Fruit fly (Drosophila melanogaster) whole organism, embryonic: Measurements from ENCODE around the gene MED18.

Experiments
- Abd-B ChIP-seq: fragments of 200-800 bp; sonication (Bioruptor generic); optimal IDR thresholded peaks from 2 replicates; lab custom pipeline; 2018; ENCODE audit warnings: missing biosample characterization, mild to moderate bottlenecking, missing genetic modification characterization, moderate library complexity
- Atf-2 ChIP-seq: fragments of 200-800 bp; sonication (Bioruptor generic); optimal IDR thresholded peaks from 2 replicates; lab custom pipeline; 2016; ENCODE audit warnings: missing biosample characterization, missing genetic modification characterization
- CG10209 ChIP-seq: fragments of 200-800 bp; sonication (Bioruptor generic); optimal IDR thresholded peaks from 3 replicates; lab custom pipeline; 2017; ENCODE audit warnings: missing biosample characterization, mild to moderate bottlenecking, missing genetic modification characterization, missing genetic modification reagents
- CG10462 ChIP-seq: fragments of 200-800 bp; sonication (Bioruptor generic); optimal IDR thresholded peaks from 2 replicates; lab custom pipeline; 2016; ENCODE audit warnings: missing biosample characterization, missing genetic modification characterization
- CG11085 ChIP-seq: fragments of 200-800 bp; sonication (Bioruptor generic); IDR thresholded peaks from 2 replicates; pipeline ENCODE4 v1.3.6; 2022; ENCODE audit warnings: missing biosample characterization, missing genetic modification characterization
- CG11560 ChIP-seq: fragments of 200-800 bp; sonication (Bioruptor generic); IDR thresholded peaks from 3 replicates; pipeline ENCODE4 v1.3.6; 2022; ENCODE audit warnings: missing biosample characterization, missing genetic modification characterization
- CG12219 ChIP-seq: fragments of 200-800 bp; sonication (Bioruptor generic); optimal IDR thresholded peaks from 3 replicates; lab custom pipeline; 2018; ENCODE audit warnings: missing biosample characterization, mild to moderate bottlenecking, missing genetic modification characterization
- CG12236 ChIP-seq: fragments of 200-800 bp; sonication (Bioruptor generic); optimal IDR thresholded peaks from 2 replicates; lab custom pipeline; 2016; ENCODE audit warnings: missing biosample characterization, missing genetic modification characterization
- CG12299 ChIP-seq: fragments of 200-800 bp; sonication (Bioruptor generic); optimal IDR thresholded peaks from 2 replicates; lab custom pipeline; 2018; ENCODE audit warnings: missing biosample characterization, mild to moderate bottlenecking, missing genetic modification characterization
- CG13894 ChIP-seq: fragments of 200-800 bp; sonication (Bioruptor generic); optimal IDR thresholded peaks from 3 replicates; lab custom pipeline; 2018; ENCODE audit warnings: missing biosample characterization, mild to moderate bottlenecking, missing genetic modification characterization, moderate library complexity
- CG1603 ChIP-seq: fragments of 200-800 bp; sonication (Bioruptor generic); optimal IDR thresholded peaks from 2 replicates; lab custom pipeline; 2019; ENCODE audit warnings: missing biosample characterization, mild to moderate bottlenecking, missing genetic modification characterization, moderate library complexity
- CG2678 ChIP-seq: fragments of 200-800 bp; sonication (Bioruptor generic); optimal IDR thresholded peaks from 3 replicates; lab custom pipeline; 2019; ENCODE audit warnings: missing biosample characterization, mild to moderate bottlenecking, missing genetic modification characterization, moderate library complexity
- CG32772 ChIP-seq: fragments of 200-800 bp; sonication (Bioruptor generic); IDR thresholded peaks from 2 replicates; pipeline ENCODE4 v1.3.6; 2022; ENCODE audit warnings: missing biosample characterization, missing genetic modification characterization
- CG4282 ChIP-seq: fragments of 200-800 bp; sonication (Bioruptor generic); optimal IDR thresholded peaks from 2 replicates; lab custom pipeline; 2016; ENCODE audit warnings: missing biosample characterization, missing genetic modification characterization
- CG4404 ChIP-seq: fragments of 200-800 bp; sonication (Bioruptor generic); IDR thresholded peaks from 2 replicates; pipeline ENCODE4 v1.3.6; 2022; ENCODE audit warnings: missing biosample characterization, missing genetic modification characterization
- CG6689 ChIP-seq: fragments of 200-800 bp; sonication (Bioruptor generic); IDR thresholded peaks from 2 replicates; pipeline ENCODE4 v1.3.6; 2022; ENCODE audit warnings: missing biosample characterization, missing genetic modification characterization
- CG7271 ChIP-seq: fragments of 200-800 bp; sonication (Bioruptor generic); optimal IDR thresholded peaks from 2 replicates; lab custom pipeline; 2018; ENCODE audit warnings: missing biosample characterization, mild to moderate bottlenecking, missing genetic modification characterization, moderate library complexity
- CG7928 ChIP-seq: fragments of 200-800 bp; sonication (Bioruptor generic); optimal IDR thresholded peaks from 2 replicates; lab custom pipeline; 2017; ENCODE audit warnings: missing biosample characterization, mild to moderate bottlenecking, missing genetic modification characterization
- CG7963 ChIP-seq: fragments of 200-800 bp; sonication (Bioruptor generic); IDR thresholded peaks from 3 replicates; pipeline ENCODE4 v1.3.6; 2022; ENCODE audit warnings: missing biosample characterization, missing genetic modification characterization; ENCODE audit not compliant: partially characterized antibody
- CG8944 ChIP-seq: fragments of 200-800 bp; sonication (Bioruptor generic); optimal IDR thresholded peaks from 3 replicates; lab custom pipeline; 2016; ENCODE audit warnings: missing biosample characterization, missing genetic modification characterization
- Deaf1 ChIP-seq: fragments of 200-800 bp; optimal IDR thresholded peaks from 3 replicates; lab custom pipeline; 2019; ENCODE audit warnings: missing biosample characterization, mild to moderate bottlenecking, missing genetic modification characterization, moderate library complexity
- Dip2 ChIP-seq: fragments of 200-800 bp; sonication (Bioruptor generic); IDR thresholded peaks from 2 replicates; pipeline ENCODE4 v1.3.6; 2022; ENCODE audit warnings: missing biosample characterization, missing genetic modification characterization
- Ets97D ChIP-seq: fragments of 200-800 bp; sonication (Bioruptor generic); optimal IDR thresholded peaks from 3 replicates; lab custom pipeline; 2016; ENCODE audit warnings: missing biosample characterization, missing genetic modification characterization
- Lhr ChIP-seq: fragments of 200-800 bp; sonication (Bioruptor generic); optimal IDR thresholded peaks from 3 replicates; lab custom pipeline; 2017; ENCODE audit warnings: mild to moderate bottlenecking, missing biosample characterization, missing genetic modification reagents, missing genetic modification characterization
- Lpt ChIP-seq: fragments of >200 bp; optimal IDR thresholded peaks from 2 replicates; lab custom pipeline; 2018; ENCODE audit warnings: missing biosample characterization, missing genetic modification characterization
- Nf-YB ChIP-seq: fragments of 200-800 bp; sonication (Bioruptor generic); optimal IDR thresholded peaks from 3 replicates; lab custom pipeline; 2019; ENCODE audit warnings: missing biosample characterization, mild to moderate bottlenecking, missing genetic modification characterization, moderate library complexity
- Trl ChIP-seq, 3 experiments: fragments of >200 bp in 2 of 3; fragments of 200-800 bp in 1 of 3; sonication (Bioruptor generic) in 1 of 3; optimal IDR thresholded peaks; 2 replicates in 1 of 3; 3 replicates in 2 of 3; lab custom pipeline; 2016 to 2017; ENCODE audit warnings: missing biosample characterization in 1 of 3, missing genetic modification characterization in 1 of 3
- Vsx1 ChIP-seq: fragments of 200-800 bp; sonication (Bioruptor generic); optimal IDR thresholded peaks from 2 replicates; lab custom pipeline; 2017; ENCODE audit warnings: missing biosample characterization, mild to moderate bottlenecking, missing genetic modification characterization, missing genetic modification reagents
- br ChIP-seq: fragments of >200 bp; optimal IDR thresholded peaks from 2 replicates; lab custom pipeline; 2017
- en ChIP-seq: fragments of 200-800 bp; sonication (Bioruptor generic); optimal IDR thresholded peaks from 2 replicates; lab custom pipeline; 2016; ENCODE audit warnings: missing biosample characterization, missing genetic modification characterization
- gce ChIP-seq: fragments of 200-800 bp; sonication (Bioruptor generic); IDR thresholded peaks from 3 replicates; pipeline ENCODE4 v1.3.6; 2022; ENCODE audit warnings: missing biosample characterization, missing genetic modification characterization
- lbe ChIP-seq: fragments of 200-800 bp; sonication (Bioruptor generic); optimal IDR thresholded peaks from 2 replicates; lab custom pipeline; 2016; ENCODE audit warnings: missing biosample characterization, mild to moderate bottlenecking, missing genetic modification characterization
- lilli ChIP-seq: fragments of 200-800 bp; sonication (Bioruptor generic); optimal IDR thresholded peaks from 3 replicates; lab custom pipeline; 2016; ENCODE audit warnings: missing biosample characterization, missing genetic modification characterization
- lmd ChIP-seq: fragments of 200-800 bp; sonication (Bioruptor generic); IDR thresholded peaks from 2 replicates; pipeline ENCODE4 v1.3.6; 2022; ENCODE audit warnings: missing biosample characterization, missing genetic modification characterization
- nau ChIP-seq: fragments of 200-800 bp; sonication (Bioruptor generic); optimal IDR thresholded peaks from 3 replicates; lab custom pipeline; 2017; ENCODE audit warnings: missing biosample characterization, mild to moderate bottlenecking, missing genetic modification characterization, missing genetic modification reagents
- nerfin-2 ChIP-seq: fragments of 200-800 bp; sonication (Bioruptor generic); IDR thresholded peaks from 2 replicates; pipeline ENCODE4 v1.3.6; 2022; ENCODE audit warnings: missing biosample characterization, missing genetic modification characterization; ENCODE audit not compliant: partially characterized antibody
- oc ChIP-seq: fragments of 200-800 bp; sonication (Bioruptor generic); optimal IDR thresholded peaks from 2 replicates; lab custom pipeline; 2018; ENCODE audit warnings: missing biosample characterization, mild to moderate bottlenecking, missing genetic modification characterization, moderate library complexity
- pan ChIP-seq, 4 experiments: fragments of >200 bp in 3 of 4; fragments of 200-800 bp in 1 of 4; sonication (Bioruptor generic) in 1 of 4; optimal IDR thresholded peaks in 3 of 4; IDR thresholded peaks in 1 of 4; 2 replicates each; pipeline versions ENCODE4 v1.3.6 to Lab custom; 2017 to 2022; ENCODE audit warnings: missing biosample characterization in 2 of 4, missing genetic modification characterization in 2 of 4, mixed read lengths in 1 of 4
- prd ChIP-seq, 3 experiments: fragments of >200 bp in 2 of 3; fragments of 200-800 bp in 1 of 3; sonication (Bioruptor generic) in 1 of 3; optimal IDR thresholded peaks in 2 of 3; IDR thresholded peaks in 1 of 3; 2 replicates in 2 of 3; 3 replicates in 1 of 3; pipeline versions ENCODE4 v1.3.6 to Lab custom; 2017 to 2022; ENCODE audit warnings: missing biosample characterization in 1 of 3, missing genetic modification characterization in 1 of 3
- pros ChIP-seq: fragments of 200-800 bp; sonication (Bioruptor generic); optimal IDR thresholded peaks from 3 replicates; lab custom pipeline; 2019; ENCODE audit warnings: missing biosample characterization, mild to moderate bottlenecking, missing genetic modification characterization, moderate library complexity
- row ChIP-seq: fragments of 200-800 bp; sonication (Bioruptor generic); IDR thresholded peaks from 3 replicates; pipeline ENCODE4 v1.3.6; 2022; ENCODE audit warnings: missing biosample characterization, missing genetic modification characterization
- sc ChIP-seq, 3 experiments: fragments of >200 bp in 2 of 3; fragments of 200-800 bp in 1 of 3; sonication (Bioruptor generic) in 1 of 3; optimal IDR thresholded peaks; 2 replicates in 2 of 3; 3 replicates in 1 of 3; lab custom pipeline; 2017; ENCODE audit warnings: mild to moderate bottlenecking in 1 of 3, missing biosample characterization in 1 of 3, missing genetic modification characterization in 1 of 3, missing genetic modification reagents in 1 of 3
- sr ChIP-seq: fragments of 200-800 bp; sonication (Bioruptor generic); IDR thresholded peaks from 3 replicates; pipeline ENCODE4 v1.3.6; 2022; ENCODE audit warnings: missing biosample characterization, missing genetic modification characterization
- ssp ChIP-seq: fragments of 200-800 bp; sonication (Bioruptor generic); IDR thresholded peaks from 2 replicates; pipeline ENCODE4 v1.3.6; 2022; ENCODE audit warnings: missing biosample characterization, missing genetic modification characterization
- tgo ChIP-seq: fragments of 200-800 bp; sonication (Bioruptor generic); IDR thresholded peaks from 3 replicates; pipeline ENCODE4 v1.3.6; 2022; ENCODE audit warnings: missing biosample characterization, missing genetic modification characterization
- vvl ChIP-seq: fragments of 200-800 bp; sonication (Bioruptor generic); IDR thresholded peaks from 2 replicates; pipeline ENCODE4 v1.3.6; 2022; ENCODE audit warnings: missing biosample characterization, missing genetic modification characterization
- wek ChIP-seq: fragments of 200-800 bp; sonication (Bioruptor generic); optimal IDR thresholded peaks from 3 replicates; lab custom pipeline; 2018; ENCODE audit warnings: missing biosample characterization, mild to moderate bottlenecking, missing genetic modification characterization, moderate library complexity
- zf30C ChIP-seq: fragments of 200-800 bp; sonication (Bioruptor generic); optimal IDR thresholded peaks from 3 replicates; lab custom pipeline; 2018; ENCODE audit warnings: missing biosample characterization, mild to moderate bottlenecking, missing genetic modification characterization

The MED18 gene

dm6 chrX:1854070-1854469 lies 11.6 kb upstream of the MED18 start (continued):
- TF ChIP-seq nau (GFP tag; lab: Kevin White, UChicago), result peak; percentile 83
- no peak for TF ChIP-seq Deaf1 (tag; lab: Kevin White, UChicago)
- no peak for TF ChIP-seq br (lab: Kevin White, UChicago)
- no peak for TF ChIP-seq oc (tag; lab: Kevin White, UChicago)
- no peak for TF ChIP-seq CG7271 (tag; lab: Kevin White, UChicago)
- TF ChIP-seq CG10462, result no peak
- no peak for TF ChIP-seq Lpt (GFP tag; lab: Kevin White, UChicago)
- peak; percentile 72 for TF ChIP-seq Vsx1 (GFP tag; lab: Kevin White, UChicago)
- TF ChIP-seq gce (GFP tag; lab: Robert Waterston, UW), result peak; percentile 62; the same call in 1 of the 3 replicates
- peak; percentile 75 for TF ChIP-seq wek
- peak; percentile 50; the same call in 1 of the 2 replicates for TF ChIP-seq vvl (GFP tag; lab: Robert Waterston, UW)
- TF ChIP-seq pros (GFP tag; lab: Kevin White, UChicago), result no peak
- TF ChIP-seq CG4404 (GFP tag; lab: Robert Waterston, UW), result no peak
- no peak for TF ChIP-seq pan (optimal IDR thresholded peaks at IDR 0.05; lab: Kevin White, UChicago)
- TF ChIP-seq pan (GFP tag; optimal IDR thresholded peaks at IDR 0.05 in 1 of 2, IDR thresholded peaks at IDR 0.05 in 1 of 2), result peak in 1 of 2 experiments; percentile 46
- TF ChIP-seq CG11560 (tag; lab: Robert Waterston, UW), result no peak
- 0 out of 3 replicates have a peak, but pooled peaks have one; percentile 7 for TF ChIP-seq row
- TF ChIP-seq sc (optimal IDR thresholded peaks at IDR 0.05; lab: Kevin White, UChicago), result no peak
- no peak for TF ChIP-seq sc (GFP tag; optimal IDR thresholded peaks at IDR 0.05; lab: Kevin White, UChicago)
- peak; percentile 72 for TF ChIP-seq CG12299 (tag; lab: Kevin White, UChicago)
- TF ChIP-seq Abd-B (GFP tag; lab: Kevin White, UChicago), result no peak
- no peak for TF ChIP-seq Trl (optimal IDR thresholded peaks at IDR 0.05; lab: Kevin White, UChicago)
- peak; percentile 80 for TF ChIP-seq Trl (GFP tag; optimal IDR thresholded peaks at IDR 0.05; lab: Kevin White, UChicago)
- TF ChIP-seq CG12236 (GFP tag; lab: Kevin White, UChicago), result no peak
- peak; percentile 13 for TF ChIP-seq CG1603 (tag; lab: Kevin White, UChicago)
- peak; percentile 47 for TF ChIP-seq CG12219 (GFP tag; lab: Kevin White, UChicago)
- TF ChIP-seq CG11085 (GFP tag; lab: Robert Waterston, UW), result no peak
- TF ChIP-seq ssp (GFP tag; lab: Robert Waterston, UW), result no peak
- TF ChIP-seq CG7963, result no peak
- peak; percentile 79 for TF ChIP-seq CG2678 (tag; lab: Kevin White, UChicago)
- TF ChIP-seq lmd (GFP tag; lab: Robert Waterston, UW), result no peak; the same call in 1 of the 2 replicates
- 0 out of 2 replicates have a peak, but pooled peaks have one; percentile 21 for TF ChIP-seq CG32772
- TF ChIP-seq Dip2, result no peak
- no peak for TF ChIP-seq prd (optimal IDR thresholded peaks at IDR 0.05; lab: Kevin White, UChicago)
- 0 out of 3 replicates have a peak, but pooled peaks have one; percentile 20 for TF ChIP-seq prd (GFP tag; IDR thresholded peaks at IDR 0.05; lab: Robert Waterston, UW)
- TF ChIP-seq CG7928 (GFP tag; lab: Kevin White, UChicago), result peak; percentile 53
- no peak for TF ChIP-seq en
- peak; percentile 52; the same call in 2 of the 3 replicates for TF ChIP-seq sr
- peak; percentile 16 for TF ChIP-seq CG8944 (GFP tag; lab: Kevin White, UChicago)
- TF ChIP-seq lbe (GFP tag; lab: Kevin White, UChicago), result peak; percentile 36
- peak; percentile 23; the same call in 1 of the 2 replicates for TF ChIP-seq CG6689 (GFP tag; lab: Robert Waterston, UW)
- peak; percentile 12 for TF ChIP-seq Ets97D (GFP tag; lab: Kevin White, UChicago)
- peak; percentile 43 for TF ChIP-seq lilli (GFP tag; lab: Kevin White, UChicago)
- TF ChIP-seq Atf-2 (GFP tag; lab: Kevin White, UChicago), result no peak
- peak; percentile 47; the same call in 1 of the 3 replicates for TF ChIP-seq tgo (GFP tag; lab: Robert Waterston, UW)
- peak; percentile 83 for TF ChIP-seq CG13894 (tag; lab: Kevin White, UChicago)
- no peak for TF ChIP-seq nerfin-2 (GFP tag; lab: Robert Waterston, UW)
- no peak for TF ChIP-seq zf30C (GFP tag; lab: Kevin White, UChicago)
- no peak for TF ChIP-seq Lhr (GFP tag; lab: Kevin White, UChicago)
- TF ChIP-seq CG4282 (GFP tag; lab: Kevin White, UChicago), result peak; percentile 24
- TF ChIP-seq Nf-YB, result no peak
- TF ChIP-seq CG10209 (GFP tag; lab: Kevin White, UChicago), result peak; percentile 75
